Fruit fly (Drosophila melanogaster) whole organism, larva: Measurements from ENCODE around the gene wol.

Experiments used
- noc ChIP-seq: fragments of 200-800 bp; sonication (Bioruptor generic); optimal IDR thresholded peaks from 3 replicates; lab custom pipeline; 2019; ENCODE audit warnings: missing biosample characterization, mild to moderate bottlenecking, missing genetic modification characterization, moderate library complexity

wol gene

dm6 chr2L:8270916-8271315 is 31.9 kb downstream of the wol start:
- no peak for TF ChIP-seq noc (tag; lab: Kevin White, UChicago)

DNA sequence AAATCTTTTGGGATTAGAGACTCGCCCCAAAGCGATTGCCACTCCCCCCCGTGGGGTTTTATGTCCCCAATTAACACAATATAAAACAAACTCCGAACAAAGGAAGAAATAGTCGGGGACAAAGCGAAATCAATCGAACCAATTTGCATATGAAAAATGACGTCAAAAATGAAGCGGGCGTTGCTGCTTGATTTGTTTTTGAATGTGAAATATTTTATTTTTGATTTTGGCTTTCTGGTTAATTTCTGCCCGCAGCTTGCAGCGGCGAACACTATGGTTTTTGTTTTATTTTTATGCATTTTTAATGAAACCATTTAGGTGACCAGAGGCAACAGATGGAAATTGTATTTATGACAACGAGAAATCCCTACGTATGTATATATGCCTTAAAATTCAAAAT is 34.1 kb downstream of the wol start:
- no peak for TF ChIP-seq noc (tag; lab: Kevin White, UChicago)

DNA sequence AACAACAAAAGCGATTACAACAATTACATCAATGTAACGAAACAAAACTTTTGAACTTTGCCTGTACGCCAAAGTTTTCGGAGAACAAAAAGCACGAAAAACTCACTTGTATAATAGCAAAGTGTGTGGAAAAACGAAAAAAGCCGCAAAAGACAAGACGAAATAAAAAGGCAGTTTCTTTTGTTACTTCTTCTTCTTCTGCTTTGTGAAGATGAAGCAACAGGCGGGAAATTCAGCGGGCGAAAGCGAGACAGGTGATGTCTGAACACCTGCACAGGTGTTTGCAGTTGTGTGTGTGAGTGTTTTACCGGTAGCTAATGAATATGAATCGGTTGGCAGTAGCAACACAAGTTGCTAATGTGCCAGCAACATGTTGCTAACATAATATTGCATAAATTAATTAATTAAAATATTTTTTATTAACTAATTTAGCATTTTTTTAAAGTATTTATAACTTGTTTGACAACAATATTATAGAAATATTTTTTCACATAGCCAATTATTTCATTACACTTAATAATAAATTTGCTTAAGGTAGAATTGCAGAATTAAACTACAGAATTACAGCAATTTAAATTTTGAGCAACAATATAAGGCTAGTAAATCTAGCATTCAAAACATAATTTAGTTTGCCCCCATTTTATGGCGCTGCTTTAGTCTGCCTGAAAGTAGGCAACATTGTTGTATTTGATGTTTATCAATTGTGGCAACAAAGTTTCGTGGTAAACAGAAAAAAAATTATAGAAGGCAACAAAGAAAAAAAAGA is 35.9 kb downstream of the wol start:
- TF ChIP-seq noc (tag; lab: Kevin White, UChicago) = no peak

- no peak for TF ChIP-seq noc (tag; lab: Kevin White, UChicago)
Observed at dm6 chr2L:8266145-8266544, 36.6 kb downstream of the wol start.

dm6 chr2L:8257401-8258266 is 45.2 kb downstream of the wol start, which contains the start of gene CG8086:
CG8086 (minus strand) TSS chr2L:8257502.
- TF ChIP-seq noc (tag; lab: Kevin White, UChicago) = no peak

- peak; percentile 80 for TF ChIP-seq noc (tag; lab: Kevin White, UChicago)
Observed at dm6 chr2L:8255406-8255805, 47.4 kb downstream of the wol start.
